Worm (Caenorhabditis elegans) whole organism, young adult: ENCODE results near the gene rpt-3.

Experiments
- B0336.3 ChIP-seq: fragments of 200-800 bp; sonication (Bioruptor generic); IDR thresholded peaks from 2 replicates; pipeline ENCODE4 v1.3.6; 2022; ENCODE audit warnings: missing genetic modification characterization, missing compliant biosample characterization
- C06A6.2 ChIP-seq: fragments of 200-800 bp; sonication (Bioruptor generic); conservative IDR thresholded peaks from 2 replicates; pipeline ENCODE4 v1.3.6; 2022; ENCODE audit warnings: missing genetic modification characterization, missing compliant biosample characterization
- C17E4.6 ChIP-seq: fragments of 200-800 bp; sonication (Bioruptor generic); IDR thresholded peaks from 2 replicates; pipeline ENCODE4 v1.3.6; 2022; ENCODE audit warnings: missing genetic modification reagents, missing genetic modification characterization, missing compliant biosample characterization
- F10E7.11 ChIP-seq: sonication (generic microtip); optimal IDR thresholded peaks from 2 replicates; lab custom pipeline; 2017; ENCODE audit warnings: mild to moderate bottlenecking, missing genetic modification characterization, moderate library complexity, missing compliant biosample characterization
- F23B12.7 ChIP-seq: sonication (generic microtip); optimal IDR thresholded peaks from 2 replicates; lab custom pipeline; 2017; ENCODE audit warnings: missing genetic modification characterization, mild to moderate bottlenecking, missing compliant biosample characterization, antibody characterized with exemption, moderate library complexity; ENCODE audit not compliant: insufficient read depth
- F49E8.2 ChIP-seq: sonication (generic microtip); optimal IDR thresholded peaks from 3 replicates; lab custom pipeline; 2017; ENCODE audit warnings: missing genetic modification characterization, mild to moderate bottlenecking, missing compliant biosample characterization, antibody characterized with exemption, moderate library complexity; ENCODE audit not compliant: insufficient read depth
- F52B5.7 ChIP-seq: sonication (generic microtip); optimal IDR thresholded peaks from 2 replicates; lab custom pipeline; 2016; ENCODE audit warnings: mild to moderate bottlenecking, missing genetic modification characterization, missing compliant biosample characterization
- K12H6.12 ChIP-seq: fragments of 200-800 bp; sonication (Bioruptor generic); optimal IDR thresholded peaks from 2 replicates; lab custom pipeline; 2018; ENCODE audit warnings: mild to moderate bottlenecking, missing genetic modification characterization, missing compliant biosample characterization
- T26A5.8 ChIP-seq: sonication (generic microtip); optimal IDR thresholded peaks from 2 replicates; lab custom pipeline; 2016; ENCODE audit warnings: missing genetic modification characterization, missing compliant biosample characterization
- Y53G8AR.9 ChIP-seq: fragments of 200-800 bp; sonication (Bioruptor generic); conservative IDR thresholded peaks from 2 replicates; pipeline ENCODE4 v1.3.6; 2022; ENCODE audit warnings: missing genetic modification reagents, missing genetic modification characterization, missing compliant biosample characterization
- Y79H2A.3 ChIP-seq: fragments of 200-800 bp; sonication (Bioruptor generic); conservative IDR thresholded peaks from 2 replicates; pipeline ENCODE4 v1.3.6; 2022; ENCODE audit warnings: missing genetic modification reagents, missing genetic modification characterization, missing compliant biosample characterization
- Y95B8A.8 ChIP-seq: fragments of 200-800 bp; sonication (Bioruptor generic); IDR thresholded peaks from 2 replicates; pipeline ENCODE4 v1.3.6; 2022; ENCODE audit warnings: missing genetic modification reagents, missing genetic modification characterization, missing compliant biosample characterization
- ama-1 ChIP-seq, 3 experiments: fragments of 150-350 bp in 1 of 3; sonication (generic microtip) in 2 of 3; optimal IDR thresholded peaks; 2 replicates each; lab custom pipeline; 2014 to 2018; ENCODE audit warnings: missing biosample characterization in 2 of 3, missing genetic modification characterization in 2 of 3, missing genetic modification reagents in 2 of 3
- athp-1 ChIP-seq: sonication (generic microtip); optimal IDR thresholded peaks from 2 replicates; lab custom pipeline; 2017; ENCODE audit warnings: mild to moderate bottlenecking, missing genetic modification characterization, missing compliant biosample characterization
- attf-6 ChIP-seq: fragments of 200-800 bp; sonication (Bioruptor generic); IDR thresholded peaks from 2 replicates; pipeline ENCODE4 v1.3.6; 2022; ENCODE audit warnings: missing genetic modification reagents, missing genetic modification characterization, missing compliant biosample characterization
- bed-1 ChIP-seq: fragments of 200-800 bp; sonication (Bioruptor generic); IDR thresholded peaks from 2 replicates; pipeline ENCODE4 v1.3.6; 2022; ENCODE audit warnings: missing genetic modification reagents, missing genetic modification characterization, missing compliant biosample characterization
- bed-2 ChIP-seq: fragments of 200-800 bp; sonication (Bioruptor generic); IDR thresholded peaks from 2 replicates; pipeline ENCODE4 v1.3.6; 2022; ENCODE audit warnings: missing genetic modification reagents, missing genetic modification characterization, missing compliant biosample characterization
- cebp-1 ChIP-seq, 2 experiments: fragments of 200-800 bp in 1 of 2; sonication (Bioruptor generic) in 1 of 2; sonication (generic microtip) in 1 of 2; IDR thresholded peaks in 1 of 2; optimal IDR thresholded peaks in 1 of 2; 2 replicates each; pipeline versions ENCODE4 v1.3.6 to Lab custom; 2017 to 2022; ENCODE audit warnings: missing compliant biosample characterization in 2 of 2, missing genetic modification characterization in 2 of 2, mild to moderate bottlenecking in 1 of 2, missing genetic modification reagents in 1 of 2, moderate library complexity in 1 of 2
- ceh-100 ChIP-seq: fragments of 200-800 bp; sonication (Bioruptor generic); IDR thresholded peaks from 2 replicates; pipeline ENCODE4 v1.3.6; 2022; ENCODE audit warnings: missing genetic modification reagents, missing genetic modification characterization, missing compliant biosample characterization
- ceh-40 ChIP-seq: fragments of 200-800 bp; sonication (Bioruptor generic); IDR thresholded peaks from 2 replicates; pipeline ENCODE4 v1.3.6; 2022; ENCODE audit warnings: missing genetic modification characterization, missing compliant biosample characterization
- ceh-79 ChIP-seq: sonication (generic microtip); optimal IDR thresholded peaks from 2 replicates; lab custom pipeline; 2017; ENCODE audit warnings: mild to moderate bottlenecking, missing genetic modification characterization, missing compliant biosample characterization
- chd-7 ChIP-seq: sonication (generic microtip); optimal IDR thresholded peaks from 2 replicates; lab custom pipeline; 2016; ENCODE audit warnings: mild to moderate bottlenecking, missing genetic modification characterization, moderate library complexity, missing compliant biosample characterization
- die-1 ChIP-seq: sonication (generic microtip); optimal IDR thresholded peaks from 2 replicates; lab custom pipeline; 2016; ENCODE audit warnings: missing genotype, mild to moderate bottlenecking, missing genetic modification characterization, missing compliant biosample characterization
- efl-1 ChIP-seq: fragments of 150-350 bp; optimal IDR thresholded peaks from 2 replicates; lab custom pipeline; 2014; ENCODE audit warnings: missing biosample characterization, missing genetic modification reagents, missing genetic modification characterization
- ekl-4 ChIP-seq: fragments of 200-800 bp; sonication (Bioruptor generic); IDR thresholded peaks from 2 replicates; pipeline ENCODE4 v1.3.6; 2022; ENCODE audit warnings: missing genetic modification reagents, missing genetic modification characterization, missing compliant biosample characterization
- hsf-1 ChIP-seq: fragments of 200-800 bp; sonication (Bioruptor generic); IDR thresholded peaks from 2 replicates; pipeline ENCODE4 v1.3.6; 2022; ENCODE audit warnings: missing genetic modification reagents, missing genetic modification characterization, missing compliant biosample characterization
- let-607 ChIP-seq, 2 experiments: fragments of 200-800 bp in 1 of 2; sonication (Bioruptor generic) in 1 of 2; sonication (generic microtip) in 1 of 2; optimal IDR thresholded peaks; 2 replicates each; lab custom pipeline; 2016 to 2018; ENCODE audit warnings: mild to moderate bottlenecking in 2 of 2, missing compliant biosample characterization in 2 of 2, missing genetic modification characterization in 2 of 2, moderate library complexity in 2 of 2, missing genotype in 1 of 2
- lin-40 ChIP-seq: sonication (generic microtip); optimal IDR thresholded peaks from 2 replicates; lab custom pipeline; 2016; ENCODE audit warnings: missing genetic modification characterization, mild to moderate bottlenecking, missing compliant biosample characterization, missing genotype, missing genetic modification reagents
- lsl-1 ChIP-seq: fragments of 200-800 bp; sonication (Bioruptor generic); optimal IDR thresholded peaks from 2 replicates; lab custom pipeline; 2018; ENCODE audit warnings: mild to moderate bottlenecking, missing genetic modification characterization, moderate library complexity, missing compliant biosample characterization
- madf-6 ChIP-seq: fragments of 200-800 bp; sonication (Bioruptor generic); IDR thresholded peaks from 2 replicates; pipeline ENCODE4 v1.3.6; 2022; ENCODE audit warnings: missing genetic modification reagents, missing genetic modification characterization, missing compliant biosample characterization
- mcd-1 ChIP-seq: fragments of 200-800 bp; sonication (Bioruptor generic); IDR thresholded peaks from 2 replicates; pipeline ENCODE4 v1.3.6; 2022; ENCODE audit warnings: missing genetic modification reagents, missing genetic modification characterization, missing compliant biosample characterization
- nfya-2 ChIP-seq: fragments of 200-800 bp; sonication (Bioruptor generic); IDR thresholded peaks from 2 replicates; pipeline ENCODE4 v1.3.6; 2022; ENCODE audit warnings: missing genetic modification reagents, missing genetic modification characterization, missing compliant biosample characterization
- nfyb-1 ChIP-seq: fragments of 200-800 bp; sonication (Bioruptor generic); IDR thresholded peaks from 2 replicates; pipeline ENCODE4 v1.3.6; 2022; ENCODE audit warnings: missing genetic modification reagents, missing genetic modification characterization, missing compliant biosample characterization
- nhr-120 ChIP-seq: fragments of 200-800 bp; sonication (Bioruptor generic); IDR thresholded peaks from 2 replicates; pipeline ENCODE4 v1.3.6; 2022; ENCODE audit warnings: missing genetic modification characterization, missing compliant biosample characterization
- nhr-179 ChIP-seq: sonication (generic microtip); optimal IDR thresholded peaks from 2 replicates; lab custom pipeline; 2016; ENCODE audit warnings: mild to moderate bottlenecking, missing genetic modification characterization, missing compliant biosample characterization
- nhr-90 ChIP-seq: sonication (generic microtip); optimal IDR thresholded peaks from 2 replicates; lab custom pipeline; 2016; ENCODE audit warnings: missing genotype, mild to moderate bottlenecking, missing genetic modification characterization, missing compliant biosample characterization
- rec-8 ChIP-seq, 2 experiments: sonication (generic microtip); optimal IDR thresholded peaks; 2 replicates each; lab custom pipeline; 2016; ENCODE audit warnings: mild to moderate bottlenecking in 2 of 2, missing genetic modification characterization in 2 of 2, missing genetic modification reagents in 2 of 2, missing genotype in 2 of 2, missing biosample characterization in 1 of 2, missing compliant biosample characterization in 1 of 2, moderate library complexity in 1 of 2
- snpc-1.3 ChIP-seq: sonication (generic microtip); optimal IDR thresholded peaks from 2 replicates; lab custom pipeline; 2017; ENCODE audit warnings: missing genetic modification characterization, mild to moderate bottlenecking, missing compliant biosample characterization, antibody characterized with exemption, moderate library complexity, missing genotype, missing genetic modification reagents; ENCODE audit not compliant: insufficient read depth
- snpc-4 ChIP-seq, 5 experiments: fragments of 150-350 bp in 1 of 5; sonication (generic microtip) in 4 of 5; optimal IDR thresholded peaks; 2 replicates each; lab custom pipeline; 2014 to 2018; ENCODE audit warnings: missing genetic modification characterization in 5 of 5, missing biosample characterization in 3 of 5, antibody characterized with exemption in 2 of 5, mild to moderate bottlenecking in 2 of 5, missing compliant biosample characterization in 2 of 5, missing genotype in 2 of 5, moderate library complexity in 2 of 5, missing genetic modification reagents in 1 of 5
- tlf-1 ChIP-seq: fragments of 200-800 bp; sonication (Bioruptor generic); optimal IDR thresholded peaks from 2 replicates; lab custom pipeline; 2018; ENCODE audit warnings: mild to moderate bottlenecking, missing genetic modification characterization, missing compliant biosample characterization
- unc-130 ChIP-seq: sonication (generic microtip); optimal IDR thresholded peaks from 2 replicates; lab custom pipeline; 2016; ENCODE audit warnings: missing genetic modification reagents, missing genetic modification characterization, missing compliant biosample characterization
- unc-62 ChIP-seq: fragments of 150-350 bp; optimal IDR thresholded peaks from 2 replicates; lab custom pipeline; 2014; ENCODE audit warnings: missing biosample characterization, missing genetic modification reagents, missing genetic modification characterization
- zfh-2 ChIP-seq: fragments of 200-800 bp; sonication (Bioruptor generic); conservative IDR thresholded peaks from 2 replicates; pipeline ENCODE4 v1.3.6; 2022; ENCODE audit warnings: missing genetic modification reagents, missing genetic modification characterization, missing compliant biosample characterization
- ztf-18 ChIP-seq: sonication (generic microtip); optimal IDR thresholded peaks from 2 replicates; lab custom pipeline; 2016; ENCODE audit warnings: missing genotype, mild to moderate bottlenecking, missing genetic modification characterization, missing compliant biosample characterization
- ztf-28 ChIP-seq: fragments of 200-800 bp; sonication (Bioruptor generic); IDR thresholded peaks from 2 replicates; pipeline ENCODE4 v1.3.6; 2022; ENCODE audit warnings: missing genetic modification reagents, missing genetic modification characterization, missing compliant biosample characterization
- ztf-3 ChIP-seq: fragments of 200-800 bp; sonication (Bioruptor generic); optimal IDR thresholded peaks from 2 replicates; lab custom pipeline; 2018; ENCODE audit warnings: mild to moderate bottlenecking, missing genetic modification characterization, missing compliant biosample characterization

Gene rpt-3

DNA sequence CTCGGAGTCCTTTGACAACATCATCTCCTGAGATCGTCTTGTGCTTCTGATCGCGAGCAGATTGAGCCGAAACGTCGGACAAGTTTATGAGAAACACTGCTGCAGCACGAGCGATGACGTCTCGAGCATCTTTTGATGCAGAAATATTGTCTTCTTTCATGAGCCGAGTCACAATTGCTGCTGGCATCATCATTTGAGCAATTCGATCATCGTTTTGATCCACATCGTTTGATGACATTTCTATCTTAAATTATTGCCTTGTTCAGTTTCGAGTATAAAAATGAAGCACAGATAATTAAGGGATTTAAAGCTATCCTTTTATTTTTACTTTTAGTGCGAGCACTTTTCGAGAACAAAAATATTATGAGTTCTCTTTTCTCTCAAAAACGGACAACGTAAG, 27.0 kb upstream of the rpt-3 start, which contains the start of gene T26A5.8:
T26A5.8 (minus strand) TSS at position 247 of the 400 bp plus-strand sequence.
- TF ChIP-seq nhr-179 (no peak), snpc-1.3 (tag; lab: Kevin White, UChicago) (peak; percentile 41), tlf-1 (GFP tag; lab: Kevin White, UChicago) (peak; percentile 11), bed-2 (GFP tag; lab: Robert Waterston, UW) (no peak), T26A5.8 (tag; lab: Kevin White, UChicago) (no peak), snpc-4 (GFP tag; optimal IDR thresholded peaks at IDR 0.05; lab: Kevin White, UChicago) (no peak), snpc-4 (tag; optimal IDR thresholded peaks at IDR 0.05; lab: Kevin White, UChicago) (peak in 2 of 4 experiments; percentile 10 to 19), lsl-1 (GFP tag; lab: Kevin White, UChicago) (peak; percentile 24), madf-6 (GFP tag; lab: Robert Waterston, UW) (peak; percentile 65), nhr-120 (GFP tag; lab: Robert Waterston, UW) (0 out of 2 replicates have a peak, but pooled peaks have one; percentile 22), F23B12.7 (tag; lab: Kevin White, UChicago) (no peak), F49E8.2 (tag; lab: Kevin White, UChicago) (peak; percentile 51), K12H6.12 (no peak), ama-1 (optimal IDR thresholded peaks at IDR 0.05; lab: Kevin White, UChicago) (peak; percentile 10), ama-1 (GFP tag; optimal IDR thresholded peaks at IDR 0.05; lab: Kevin White, UChicago) (peak in 1 of 2 experiments; percentile 33), ekl-4 (peak; percentile 88), C17E4.6 (GFP tag; lab: Robert Waterston, UW) (no peak), hsf-1 (peak; percentile 73), ceh-79 (tag; lab: Kevin White, UChicago) (no peak), ztf-18 (tag; lab: Kevin White, UChicago) (no peak), ceh-40 (GFP tag; lab: Robert Waterston, UW) (no peak), nfyb-1 (peak; percentile 56), ztf-3 (GFP tag; lab: Kevin White, UChicago) (peak; percentile 50), attf-6 (GFP tag; lab: Robert Waterston, UW) (peak; percentile 31; the same call in 1 of the 2 replicates), rec-8 (tag; optimal IDR thresholded peaks at IDR 0.05; lab: Kevin White, UChicago) (no peak), nhr-90 (tag; lab: Kevin White, UChicago) (peak; percentile 7), bed-1 (GFP tag; lab: Robert Waterston, UW) (no peak), F10E7.11 (peak; percentile 68), F52B5.7 (tag; lab: Kevin White, UChicago) (peak; percentile 73), athp-1 (tag; lab: Kevin White, UChicago) (peak; percentile 75), Y53G8AR.9 (GFP tag; lab: Robert Waterston, UW) (peak; percentile 77), unc-62 (GFP tag; lab: Kevin White, UChicago) (no peak), die-1 (tag; lab: Kevin White, UChicago) (peak; percentile 51), ztf-28 (GFP tag; lab: Robert Waterston, UW) (no peak), B0336.3 (GFP tag; lab: Robert Waterston, UW) (peak; percentile 81), zfh-2 (GFP tag; lab: Robert Waterston, UW) (0 out of 2 replicates have a peak, but pooled peaks have one; percentile 22), Y95B8A.8 (0 out of 2 replicates have a peak, but pooled peaks have one; percentile 12), chd-7 (peak; percentile 5), ceh-100 (peak; percentile 41; the same call in 1 of the 2 replicates), lin-40 (peak; percentile 39), cebp-1 (GFP tag; IDR thresholded peaks at IDR 0.05; lab: Robert Waterston, UW) (no peak), cebp-1 (tag; optimal IDR thresholded peaks at IDR 0.05; lab: Kevin White, UChicago) (peak; percentile 26), let-607 (tag; optimal IDR thresholded peaks at IDR 0.05; lab: Kevin White, UChicago) (peak in 1 of 2 experiments; percentile 24), C06A6.2 (GFP tag; lab: Robert Waterston, UW) (no peak), nfya-2 (no peak), Y79H2A.3 (GFP tag; lab: Robert Waterston, UW) (0 out of 2 replicates have a peak, but pooled peaks have one; percentile 45), efl-1 (GFP tag; lab: Kevin White, UChicago) (no peak), mcd-1 (GFP tag; lab: Robert Waterston, UW) (peak; percentile 47; the same call in 1 of the 2 replicates), unc-130 (GFP tag; lab: Kevin White, UChicago) (peak; percentile 22)
